Fruit fly (Drosophila melanogaster): ENCODE measurements around the gene sals.

Gene sals

dm6 chr3R:11407733-11408134 is 43.9 kb downstream of the sals start, which contains the start of gene mRpL40:
mRpL40 (plus strand) TSS chr3R:11407918.
- TF ChIP-seq bab1 (GFP tag; optimal IDR thresholded peaks at IDR 0.05) (peak; percentile 48), CG7101 (tag; optimal IDR thresholded peaks at IDR 0.05) (no peak)

- no peak for TF ChIP-seq bab1 (GFP tag; optimal IDR thresholded peaks at IDR 0.05)
- no peak for TF ChIP-seq CG7101 (tag; optimal IDR thresholded peaks at IDR 0.05)
- TF ChIP-seq cnc (optimal IDR thresholded peaks at IDR 0.05), result no peak
- no peak for TF ChIP-seq CG11617 (GFP tag; optimal IDR thresholded peaks at IDR 0.05)
- TF ChIP-seq Crg-1 (GFP tag; optimal IDR thresholded peaks at IDR 0.05), result no peak
- TF ChIP-seq cic (GFP tag; optimal IDR thresholded peaks at IDR 0.05), result no peak
- no peak for TF ChIP-seq ovo (GFP tag; optimal IDR thresholded peaks at IDR 0.05)
- TF ChIP-seq CG33017 (tag; optimal IDR thresholded peaks at IDR 0.05), result no peak
- TF ChIP-seq Clk (GFP tag; optimal IDR thresholded peaks at IDR 0.05), result no peak
- no peak for TF ChIP-seq Mnt (GFP tag; optimal IDR thresholded peaks at IDR 0.05)
- TF ChIP-seq CG7045 (GFP tag; optimal IDR thresholded peaks at IDR 0.05), result no peak
- TF ChIP-seq CG1620 (GFP tag; optimal IDR thresholded peaks at IDR 0.05), result no peak
- TF ChIP-seq CG14711 (tag; optimal IDR thresholded peaks at IDR 0.05), result no peak
- TF ChIP-seq Hr96 (GFP tag; optimal IDR thresholded peaks at IDR 0.05), result no peak
- no peak for TF ChIP-seq tj (GFP tag; optimal IDR thresholded peaks at IDR 0.05)
- no peak for TF ChIP-seq pad (GFP tag; optimal IDR thresholded peaks at IDR 0.05)
Observed at dm6 chr3R:11402894-11403293, 48.7 kb downstream of the sals start.

dm6 chr3R:11395541-11395940 is 56.0 kb downstream of the sals start:
- TF ChIP-seq pad (GFP tag; optimal IDR thresholded peaks at IDR 0.05) (no peak), CG5204 (GFP tag; optimal IDR thresholded peaks at IDR 0.05) (no peak), Clk (GFP tag; optimal IDR thresholded peaks at IDR 0.05) (no peak), CG11617 (GFP tag; optimal IDR thresholded peaks at IDR 0.05) (no peak), cic (GFP tag; optimal IDR thresholded peaks at IDR 0.05) (no peak), CG7045 (GFP tag; optimal IDR thresholded peaks at IDR 0.05) (no peak), CG1620 (GFP tag; optimal IDR thresholded peaks at IDR 0.05) (no peak), cnc (optimal IDR thresholded peaks at IDR 0.05) (no peak), toe (GFP tag; optimal IDR thresholded peaks at IDR 0.05) (no peak), Hr96 (GFP tag; optimal IDR thresholded peaks at IDR 0.05) (no peak), tj (GFP tag; optimal IDR thresholded peaks at IDR 0.05) (no peak), kay (GFP tag; ENCODE audit: borderline replicate concordance) (no peak), Mnt (GFP tag; optimal IDR thresholded peaks at IDR 0.05) (no peak), CG14711 (tag; optimal IDR thresholded peaks at IDR 0.05) (no peak), CG7101 (tag; optimal IDR thresholded peaks at IDR 0.05) (no peak)

- TF ChIP-seq CG5204 (GFP tag; optimal IDR thresholded peaks at IDR 0.05) (no peak), cnc (optimal IDR thresholded peaks at IDR 0.05) (no peak)
Observed at dm6 chr3R:11393896-11394295, 57.7 kb downstream of the sals start.

- TF ChIP-seq pad (GFP tag; optimal IDR thresholded peaks at IDR 0.05), result no peak
- no peak for TF ChIP-seq Clk (GFP tag; optimal IDR thresholded peaks at IDR 0.05)
- no peak for TF ChIP-seq CG1620 (GFP tag; optimal IDR thresholded peaks at IDR 0.05)
- TF ChIP-seq ovo (GFP tag; optimal IDR thresholded peaks at IDR 0.05), result no peak
- TF ChIP-seq CG7045 (GFP tag; optimal IDR thresholded peaks at IDR 0.05), result no peak
- TF ChIP-seq bab1 (GFP tag; optimal IDR thresholded peaks at IDR 0.05), result no peak
- TF ChIP-seq cnc (optimal IDR thresholded peaks at IDR 0.05), result no peak
- no peak for TF ChIP-seq Hr96 (GFP tag; optimal IDR thresholded peaks at IDR 0.05)
Observed at dm6 chr3R:11392805-11393204, 58.8 kb downstream of the sals start.

All from whole organism, adult.